Fruit fly (Drosophila melanogaster) whole organism, embryonic: ENCODE data around the gene Tm1.

ENCODE experiments used
- BEAF-32 ChIP-seq: fragments of 200-800 bp; sonication (Bioruptor generic); optimal IDR thresholded peaks from 3 replicates; lab custom pipeline; 2017; ENCODE audit warnings: missing biosample characterization, missing genetic modification characterization, mild to moderate bottlenecking, moderate library complexity, missing genetic modification reagents
- Bgb ChIP-seq: fragments of 200-800 bp; sonication (Bioruptor generic); IDR thresholded peaks from 2 replicates; pipeline ENCODE4 v1.3.6; 2022; ENCODE audit warnings: missing biosample characterization, missing genetic modification characterization; ENCODE audit not compliant: partially characterized antibody
- CG11560 ChIP-seq: fragments of 200-800 bp; sonication (Bioruptor generic); IDR thresholded peaks from 3 replicates; pipeline ENCODE4 v1.3.6; 2022; ENCODE audit warnings: missing biosample characterization, missing genetic modification characterization
- CG12769 ChIP-seq: fragments of 200-800 bp; sonication (Bioruptor generic); optimal IDR thresholded peaks from 2 replicates; lab custom pipeline; 2019; ENCODE audit warnings: missing biosample characterization, mild to moderate bottlenecking, missing genetic modification characterization, moderate library complexity
- CG14050 ChIP-seq: fragments of 200-800 bp; sonication (Bioruptor generic); IDR thresholded peaks from 3 replicates; pipeline ENCODE4 v1.3.6; 2022; ENCODE audit warnings: missing biosample characterization, missing genetic modification characterization
- CG17385 ChIP-seq: fragments of 200-800 bp; sonication (Bioruptor generic); optimal IDR thresholded peaks from 3 replicates; lab custom pipeline; 2018; ENCODE audit warnings: missing biosample characterization, mild to moderate bottlenecking, missing genetic modification characterization
- CG18476 ChIP-seq: fragments of 200-800 bp; sonication (Bioruptor generic); optimal IDR thresholded peaks from 2 replicates; lab custom pipeline; 2016; ENCODE audit warnings: missing biosample characterization, mild to moderate bottlenecking, missing genetic modification characterization
- CG18764 ChIP-seq: fragments of 200-800 bp; sonication (Bioruptor generic); optimal IDR thresholded peaks from 3 replicates; lab custom pipeline; 2016; ENCODE audit warnings: missing biosample characterization, missing genetic modification characterization
- CG2120 ChIP-seq: fragments of 200-800 bp; sonication (Bioruptor generic); optimal IDR thresholded peaks from 3 replicates; lab custom pipeline; 2016; ENCODE audit warnings: missing biosample characterization, missing genetic modification characterization
- CG33213 ChIP-seq: fragments of 200-800 bp; sonication (Bioruptor generic); optimal IDR thresholded peaks from 3 replicates; lab custom pipeline; 2016; ENCODE audit warnings: missing biosample characterization, missing genetic modification characterization
- CG34224 ChIP-seq: fragments of 200-800 bp; sonication (Bioruptor generic); IDR thresholded peaks from 3 replicates; pipeline ENCODE4 v1.3.6; 2022; ENCODE audit warnings: missing biosample characterization, missing genetic modification characterization; ENCODE audit not compliant: partially characterized antibody
- CG43689 ChIP-seq: fragments of 200-800 bp; sonication (Bioruptor generic); IDR thresholded peaks from 2 replicates; pipeline ENCODE4 v1.3.6; 2022; ENCODE audit warnings: missing biosample characterization, missing genetic modification characterization
- CG4730 ChIP-seq: fragments of 200-800 bp; sonication (Bioruptor generic); IDR thresholded peaks from 2 replicates; pipeline ENCODE4 v1.3.6; 2022; ENCODE audit warnings: missing biosample characterization, missing genetic modification characterization
- CG4820 ChIP-seq: fragments of 200-800 bp; sonication (Bioruptor generic); optimal IDR thresholded peaks from 3 replicates; lab custom pipeline; 2016; ENCODE audit warnings: missing biosample characterization, missing genetic modification characterization
- CG7372 ChIP-seq: fragments of 200-800 bp; sonication (Bioruptor generic); IDR thresholded peaks from 2 replicates; pipeline ENCODE4 v1.3.6; 2022; ENCODE audit warnings: missing biosample characterization, missing genetic modification characterization
- CG8281 ChIP-seq: fragments of 200-800 bp; sonication (Bioruptor generic); optimal IDR thresholded peaks from 2 replicates; lab custom pipeline; 2018; ENCODE audit warnings: missing biosample characterization, mild to moderate bottlenecking, missing genetic modification characterization, moderate library complexity
- CG9797 ChIP-seq: fragments of 200-800 bp; sonication (Bioruptor generic); optimal IDR thresholded peaks from 3 replicates; lab custom pipeline; 2018; ENCODE audit warnings: missing biosample characterization, mild to moderate bottlenecking, missing genetic modification characterization
- CoRest ChIP-seq: fragments of 200-800 bp; sonication (Bioruptor generic); optimal IDR thresholded peaks from 3 replicates; lab custom pipeline; 2018; ENCODE audit warnings: missing biosample characterization, mild to moderate bottlenecking, missing genetic modification characterization, moderate library complexity
- Dad ChIP-seq: fragments of 200-800 bp; sonication (Bioruptor generic); optimal IDR thresholded peaks from 3 replicates; lab custom pipeline; 2016; ENCODE audit warnings: missing biosample characterization, missing genetic modification characterization
- Eip74EF ChIP-seq, 2 experiments: fragments of 200-800 bp in 1 of 2; fragments of >200 bp in 1 of 2; sonication (Bioruptor generic) in 1 of 2; optimal IDR thresholded peaks; 2 replicates each; lab custom pipeline; 2017 to 2019; ENCODE audit warnings: missing biosample characterization in 2 of 2, missing genetic modification characterization in 2 of 2, mild to moderate bottlenecking in 1 of 2, moderate library complexity in 1 of 2
- Ets97D ChIP-seq: fragments of 200-800 bp; sonication (Bioruptor generic); optimal IDR thresholded peaks from 3 replicates; lab custom pipeline; 2016; ENCODE audit warnings: missing biosample characterization, missing genetic modification characterization
- Gsc ChIP-seq: fragments of 200-800 bp; sonication (Bioruptor generic); IDR thresholded peaks from 2 replicates; pipeline ENCODE4 v1.3.6; 2022; ENCODE audit warnings: missing biosample characterization, missing genetic modification characterization
- HLHmδ ChIP-seq: fragments of 200-800 bp; sonication (Bioruptor generic); optimal IDR thresholded peaks from 2 replicates; lab custom pipeline; 2018; ENCODE audit warnings: missing biosample characterization, mild to moderate bottlenecking, missing genetic modification characterization, moderate library complexity
- Hey ChIP-seq: fragments of 200-800 bp; sonication (Bioruptor generic); optimal IDR thresholded peaks from 3 replicates; lab custom pipeline; 2018; ENCODE audit warnings: missing biosample characterization, mild to moderate bottlenecking, missing genetic modification characterization
- Hmr ChIP-seq: fragments of 200-800 bp; sonication (Bioruptor generic); optimal IDR thresholded peaks from 3 replicates; lab custom pipeline; 2017; ENCODE audit warnings: mild to moderate bottlenecking, missing biosample characterization, missing genetic modification reagents, missing genetic modification characterization
- Meics ChIP-seq: fragments of 200-800 bp; sonication (Bioruptor generic); optimal IDR thresholded peaks from 2 replicates; lab custom pipeline; 2017; ENCODE audit warnings: missing biosample characterization, mild to moderate bottlenecking, missing genetic modification characterization
- NC2β ChIP-seq: fragments of 200-800 bp; sonication (Bioruptor generic); optimal IDR thresholded peaks from 2 replicates; lab custom pipeline; 2016; ENCODE audit warnings: missing biosample characterization, missing genetic modification characterization
- Oli ChIP-seq: fragments of 200-800 bp; sonication (Bioruptor generic); optimal IDR thresholded peaks from 2 replicates; lab custom pipeline; 2018; ENCODE audit warnings: missing biosample characterization, mild to moderate bottlenecking, missing genetic modification characterization, moderate library complexity
- Side ChIP-seq: fragments of 200-800 bp; sonication (Bioruptor generic); optimal IDR thresholded peaks from 2 replicates; lab custom pipeline; 2016; ENCODE audit warnings: missing biosample characterization, missing genetic modification characterization
- Six4 ChIP-seq: fragments of 200-800 bp; sonication (Bioruptor generic); optimal IDR thresholded peaks from 2 replicates; lab custom pipeline; 2016; ENCODE audit warnings: missing biosample characterization, missing genetic modification characterization
- Ssrp ChIP-seq: fragments of 200-800 bp; sonication (Bioruptor generic); optimal IDR thresholded peaks from 2 replicates; lab custom pipeline; 2018; ENCODE audit warnings: missing biosample characterization, mild to moderate bottlenecking, missing genetic modification characterization, moderate library complexity
- Stat92E ChIP-seq, 3 experiments: fragments of >200 bp in 2 of 3; fragments of 200-800 bp in 1 of 3; sonication (Bioruptor generic) in 1 of 3; optimal IDR thresholded peaks; 2 replicates each; lab custom pipeline; 2017 to 2019; ENCODE audit warnings: missing biosample characterization in 3 of 3, missing genetic modification characterization in 3 of 3, mild to moderate bottlenecking in 1 of 3, moderate library complexity in 1 of 3
- Vsx1 ChIP-seq: fragments of 200-800 bp; sonication (Bioruptor generic); optimal IDR thresholded peaks from 2 replicates; lab custom pipeline; 2017; ENCODE audit warnings: missing biosample characterization, mild to moderate bottlenecking, missing genetic modification characterization, missing genetic modification reagents
- ara ChIP-seq: fragments of 200-800 bp; sonication (Bioruptor generic); IDR thresholded peaks from 2 replicates; pipeline ENCODE4 v1.3.6; 2022; ENCODE audit warnings: missing biosample characterization, missing genetic modification characterization
- ash1 ChIP-seq: fragments of 200-800 bp; sonication (Bioruptor generic); optimal IDR thresholded peaks from 2 replicates; lab custom pipeline; 2018; ENCODE audit warnings: missing biosample characterization, mild to moderate bottlenecking, missing genetic modification characterization
- bbx ChIP-seq: fragments of 200-800 bp; sonication (Bioruptor generic); IDR thresholded peaks from 2 replicates; pipeline ENCODE4 v1.3.6; 2022; ENCODE audit warnings: missing biosample characterization, missing genetic modification characterization; ENCODE audit not compliant: partially characterized antibody
- cas ChIP-seq: fragments of 200-800 bp; sonication (Bioruptor generic); IDR thresholded peaks from 2 replicates; pipeline ENCODE4 v1.3.6; 2022; ENCODE audit warnings: missing biosample characterization, missing genetic modification characterization
- crp ChIP-seq, 2 experiments: fragments of 200-800 bp; sonication (Bioruptor generic); optimal IDR thresholded peaks; 2 replicates in 1 of 2; 3 replicates in 1 of 2; lab custom pipeline; 2017; ENCODE audit warnings: missing biosample characterization in 2 of 2, missing genetic modification characterization in 2 of 2, mild to moderate bottlenecking in 1 of 2, moderate library complexity in 1 of 2
- ems ChIP-seq: fragments of 200-800 bp; sonication (Bioruptor generic); optimal IDR thresholded peaks from 3 replicates; lab custom pipeline; 2016; ENCODE audit warnings: missing biosample characterization, missing genetic modification characterization
- eyg ChIP-seq: fragments of 200-800 bp; sonication (Bioruptor generic); optimal IDR thresholded peaks from 3 replicates; lab custom pipeline; 2016; ENCODE audit warnings: missing biosample characterization, missing genetic modification characterization
- insv ChIP-seq, 2 experiments: fragments of 200-800 bp; sonication (Bioruptor generic); optimal IDR thresholded peaks; 3 replicates each; lab custom pipeline; 2016 to 2018; ENCODE audit warnings: missing biosample characterization in 2 of 2, missing genetic modification characterization in 2 of 2
- jing ChIP-seq: fragments of 200-800 bp; sonication (Bioruptor generic); optimal IDR thresholded peaks from 2 replicates; lab custom pipeline; 2018; ENCODE audit warnings: missing biosample characterization, mild to moderate bottlenecking, missing genetic modification characterization
- lilli ChIP-seq: fragments of 200-800 bp; sonication (Bioruptor generic); optimal IDR thresholded peaks from 3 replicates; lab custom pipeline; 2016; ENCODE audit warnings: missing biosample characterization, missing genetic modification characterization
- tgo ChIP-seq: fragments of 200-800 bp; sonication (Bioruptor generic); IDR thresholded peaks from 3 replicates; pipeline ENCODE4 v1.3.6; 2022; ENCODE audit warnings: missing biosample characterization, missing genetic modification characterization
- tup ChIP-seq: fragments of 200-800 bp; sonication (Bioruptor generic); optimal IDR thresholded peaks from 2 replicates; lab custom pipeline; 2016; ENCODE audit warnings: missing biosample characterization, mild to moderate bottlenecking, missing genetic modification characterization, moderate library complexity
- vfl ChIP-seq: fragments of 200-800 bp; sonication (Bioruptor generic); optimal IDR thresholded peaks from 2 replicates; lab custom pipeline; 2016; ENCODE audit warnings: missing biosample characterization, missing genetic modification characterization
- wdn ChIP-seq: fragments of 200-800 bp; sonication (Bioruptor generic); IDR thresholded peaks from 2 replicates; pipeline ENCODE4 v1.3.6; 2022; ENCODE audit warnings: missing biosample characterization, missing genetic modification characterization
- zf30C ChIP-seq: fragments of 200-800 bp; sonication (Bioruptor generic); optimal IDR thresholded peaks from 3 replicates; lab custom pipeline; 2018; ENCODE audit warnings: missing biosample characterization, mild to moderate bottlenecking, missing genetic modification characterization

Gene Tm1

DNA sequence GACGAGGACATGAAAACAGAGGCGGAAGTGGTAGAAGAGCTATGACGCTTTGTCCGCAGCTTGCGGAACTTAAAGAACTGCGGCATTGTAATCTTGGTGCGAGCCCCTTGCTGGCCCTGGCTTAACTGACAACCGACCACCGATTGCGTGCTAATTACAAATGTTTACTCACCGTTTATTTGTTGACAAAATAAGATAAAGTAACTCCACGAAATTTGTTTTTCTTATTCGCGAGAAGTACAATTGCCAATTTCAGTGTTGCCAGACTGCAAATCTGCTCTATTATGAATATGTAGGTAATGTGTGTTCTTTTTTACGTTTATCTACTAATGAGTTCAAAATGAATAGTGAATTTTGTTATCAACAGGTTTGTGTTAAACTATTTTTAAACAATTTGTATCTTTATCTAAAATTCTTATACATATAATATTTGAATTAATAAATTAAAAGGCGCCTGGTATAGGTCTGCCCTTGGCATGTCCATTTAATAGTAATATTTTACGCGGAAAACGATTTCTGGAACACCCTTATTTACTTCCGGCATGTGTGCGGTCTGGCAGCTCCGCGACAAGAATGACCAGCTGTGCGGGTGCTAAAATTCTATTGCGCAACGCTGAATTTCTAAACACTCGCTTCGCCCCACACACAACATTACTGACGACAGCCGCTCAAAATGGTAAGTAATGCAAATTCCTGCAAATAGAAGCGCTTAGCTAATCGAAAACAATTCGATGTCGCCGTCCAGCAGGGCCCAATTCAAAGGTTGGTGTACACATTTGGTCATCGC, 78.8 kb downstream of the Tm1 start, which contains the start of the genes Atg4b and Hibch (continued):
- TF ChIP-seq CG18476 (GFP tag; lab: Kevin White, UChicago) (peak; percentile 64), CG12769 (tag; lab: Kevin White, UChicago) (no peak), BEAF-32 (GFP tag; lab: Kevin White, UChicago) (peak; percentile 41), CG8281 (tag; lab: Kevin White, UChicago) (no peak), jing (GFP tag; lab: Kevin White, UChicago) (no peak), zf30C (no peak), ems (GFP tag; lab: Kevin White, UChicago) (peak; percentile 31), Vsx1 (GFP tag; lab: Kevin White, UChicago) (no peak), vfl (GFP tag; lab: Kevin White, UChicago) (peak; percentile 43), CoRest (tag; lab: Kevin White, UChicago) (peak; percentile 93), HLHmδ (no peak), CG9797 (GFP tag; lab: Kevin White, UChicago) (peak; percentile 38), Ssrp (tag; lab: Kevin White, UChicago) (peak; percentile 85), CG4730 (GFP tag; lab: Robert Waterston, UW) (peak; percentile 74), Ets97D (GFP tag; lab: Kevin White, UChicago) (peak; percentile 8), CG14050 (GFP tag; lab: Robert Waterston, UW) (peak; percentile 63; the same call in 2 of the 3 replicates), CG43689 (GFP tag; lab: Robert Waterston, UW) (peak; percentile 59; the same call in 1 of the 2 replicates), Gsc (GFP tag; lab: Robert Waterston, UW) (0 out of 2 replicates have a peak, but pooled peaks have one; percentile 41), CG33213 (no peak), CG17385 (GFP tag; lab: Kevin White, UChicago) (peak; percentile 64), Oli (tag; lab: Kevin White, UChicago) (peak; percentile 83), CG2120 (peak; percentile 77), CG7372 (peak; percentile 84), lilli (GFP tag; lab: Kevin White, UChicago) (peak; percentile 74), Eip74EF (GFP tag; optimal IDR thresholded peaks at IDR 0.05; lab: Kevin White, UChicago) (no peak), insv (GFP tag; optimal IDR thresholded peaks at IDR 0.05; lab: Kevin White, UChicago) (peak in 1 of 2 experiments; percentile 70), CG34224 (GFP tag; lab: Robert Waterston, UW) (no peak), eyg (GFP tag; lab: Kevin White, UChicago) (no peak), Stat92E (GFP tag; optimal IDR thresholded peaks at IDR 0.05; lab: Kevin White, UChicago) (peak in 1 of 3 experiments; percentile 57), crp (GFP tag; optimal IDR thresholded peaks at IDR 0.05; lab: Kevin White, UChicago) (peak; percentile 48 to 91), bbx (GFP tag; lab: Robert Waterston, UW) (peak; percentile 39; the same call in 1 of the 2 replicates), Hmr (no peak), Dad (no peak), wdn (peak; percentile 79), Bgb (no peak), ara (GFP tag; lab: Robert Waterston, UW) (peak; percentile 71; the same call in 1 of the 2 replicates), Side (GFP tag; lab: Kevin White, UChicago) (no peak), NC2β (GFP tag; lab: Kevin White, UChicago) (no peak), tup (GFP tag; lab: Kevin White, UChicago) (peak; percentile 11), Meics (peak; percentile 90), tgo (GFP tag; lab: Robert Waterston, UW) (peak; percentile 72), ash1 (GFP tag; lab: Kevin White, UChicago) (no peak), Six4 (GFP tag; lab: Kevin White, UChicago) (peak; percentile 62), CG4820 (GFP tag; lab: Kevin White, UChicago) (peak; percentile 76), CG11560 (tag; lab: Robert Waterston, UW) (peak; percentile 49; the same call in 2 of the 3 replicates), CG18764 (GFP tag; lab: Kevin White, UChicago) (peak; percentile 73), Hey (tag; lab: Kevin White, UChicago) (peak; percentile 31), cas (GFP tag; lab: Robert Waterston, UW) (peak; percentile 69; the same call in 1 of the 2 replicates)
